Fruit fly (Drosophila melanogaster) whole organism, embryonic: Measurements from ENCODE around the gene Gdi.

Experiments used
- Ada2b ChIP-seq: fragments of 200-800 bp; sonication (Bioruptor generic); IDR thresholded peaks from 2 replicates; pipeline ENCODE4 v1.3.6; 2022; ENCODE audit warnings: missing biosample characterization, missing genetic modification characterization
- CG10274 ChIP-seq: fragments of 200-800 bp; sonication (Bioruptor generic); optimal IDR thresholded peaks from 3 replicates; lab custom pipeline; 2017; ENCODE audit warnings: missing biosample characterization, mild to moderate bottlenecking, missing genetic modification characterization
- CG10366 ChIP-seq: fragments of 200-800 bp; sonication (Bioruptor generic); IDR thresholded peaks from 2 replicates; pipeline ENCODE4 v1.3.6; 2022; ENCODE audit warnings: missing biosample characterization, missing genetic modification characterization
- CG11504 ChIP-seq: fragments of 200-800 bp; sonication (Bioruptor generic); optimal IDR thresholded peaks from 3 replicates; lab custom pipeline; 2019; ENCODE audit warnings: missing biosample characterization, mild to moderate bottlenecking, missing genetic modification characterization, moderate library complexity
- CG11695 ChIP-seq: fragments of 200-800 bp; sonication (Bioruptor generic); IDR thresholded peaks from 3 replicates; pipeline ENCODE4 v1.3.6; 2022; ENCODE audit warnings: missing biosample characterization, missing genetic modification characterization
- CG13624 ChIP-seq: fragments of 200-800 bp; sonication (Bioruptor generic); optimal IDR thresholded peaks from 2 replicates; lab custom pipeline; 2016; ENCODE audit warnings: missing biosample characterization, missing genetic modification characterization
- CG14441 ChIP-seq: fragments of 200-800 bp; sonication (Bioruptor generic); IDR thresholded peaks from 2 replicates; pipeline ENCODE4 v1.3.6; 2022; ENCODE audit warnings: missing biosample characterization, missing genetic modification characterization
- CG16815 ChIP-seq: fragments of 200-800 bp; sonication (Bioruptor generic); optimal IDR thresholded peaks from 3 replicates; lab custom pipeline; 2017; ENCODE audit warnings: missing biosample characterization, mild to moderate bottlenecking, missing genetic modification characterization
- CG17361 ChIP-seq: fragments of 200-800 bp; sonication (Bioruptor generic); IDR thresholded peaks from 3 replicates; pipeline ENCODE4 v1.3.6; 2022; ENCODE audit warnings: missing biosample characterization, missing genetic modification characterization
- CG18262 ChIP-seq: fragments of 200-800 bp; optimal IDR thresholded peaks from 3 replicates; lab custom pipeline; 2019; ENCODE audit warnings: missing biosample characterization, mild to moderate bottlenecking, missing genetic modification characterization, moderate library complexity
- CG2120 ChIP-seq: fragments of 200-800 bp; sonication (Bioruptor generic); optimal IDR thresholded peaks from 3 replicates; lab custom pipeline; 2016; ENCODE audit warnings: missing biosample characterization, missing genetic modification characterization
- CG2678 ChIP-seq: fragments of 200-800 bp; sonication (Bioruptor generic); optimal IDR thresholded peaks from 3 replicates; lab custom pipeline; 2019; ENCODE audit warnings: missing biosample characterization, mild to moderate bottlenecking, missing genetic modification characterization, moderate library complexity
- CG30403 ChIP-seq: fragments of 200-800 bp; sonication (Bioruptor generic); optimal IDR thresholded peaks from 3 replicates; lab custom pipeline; 2016; ENCODE audit warnings: missing biosample characterization, missing genetic modification characterization
- CG31224 ChIP-seq: fragments of 200-800 bp; sonication (Bioruptor generic); IDR thresholded peaks from 2 replicates; pipeline ENCODE4 v1.3.6; 2022; ENCODE audit warnings: missing biosample characterization, missing genetic modification characterization
- CG31441 ChIP-seq: fragments of 200-800 bp; sonication (Bioruptor generic); IDR thresholded peaks from 2 replicates; pipeline ENCODE4 v1.3.6; 2022; ENCODE audit warnings: missing biosample characterization, missing genetic modification characterization
- CG43689 ChIP-seq: fragments of 200-800 bp; sonication (Bioruptor generic); IDR thresholded peaks from 2 replicates; pipeline ENCODE4 v1.3.6; 2022; ENCODE audit warnings: missing biosample characterization, missing genetic modification characterization
- CG8089 ChIP-seq: fragments of 200-800 bp; sonication (Bioruptor generic); optimal IDR thresholded peaks from 3 replicates; lab custom pipeline; 2016; ENCODE audit warnings: missing biosample characterization, missing genetic modification characterization
- CG9437 ChIP-seq: fragments of 200-800 bp; sonication (Bioruptor generic); optimal IDR thresholded peaks from 2 replicates; lab custom pipeline; 2018; ENCODE audit warnings: missing biosample characterization, mild to moderate bottlenecking, missing genetic modification characterization
- CG9609 ChIP-seq: fragments of 200-800 bp; sonication (Bioruptor generic); optimal IDR thresholded peaks from 3 replicates; lab custom pipeline; 2016; ENCODE audit warnings: missing biosample characterization, missing genetic modification characterization
- CG9727 ChIP-seq: fragments of 200-800 bp; sonication (Bioruptor generic); optimal IDR thresholded peaks from 3 replicates; lab custom pipeline; 2017; ENCODE audit warnings: missing biosample characterization, mild to moderate bottlenecking, missing genetic modification characterization
- CoRest ChIP-seq: fragments of 200-800 bp; sonication (Bioruptor generic); optimal IDR thresholded peaks from 3 replicates; lab custom pipeline; 2018; ENCODE audit warnings: missing biosample characterization, mild to moderate bottlenecking, missing genetic modification characterization, moderate library complexity
- Dref ChIP-seq: fragments of 200-800 bp; sonication (Bioruptor generic); IDR thresholded peaks from 2 replicates; pipeline ENCODE4 v1.3.6; 2022; ENCODE audit warnings: missing biosample characterization, missing genetic modification characterization
- E2f2 ChIP-seq: fragments of 200-800 bp; sonication (Bioruptor generic); IDR thresholded peaks from 2 replicates; pipeline ENCODE4 v1.3.6; 2022; ENCODE audit warnings: missing biosample characterization, missing genetic modification characterization
- Kr ChIP-seq: fragments of 200-800 bp; sonication (Bioruptor generic); optimal IDR thresholded peaks from 2 replicates; lab custom pipeline; 2017; ENCODE audit warnings: missing biosample characterization, mild to moderate bottlenecking, missing genetic modification characterization
- MESR4 ChIP-seq: fragments of 200-800 bp; sonication (Bioruptor generic); optimal IDR thresholded peaks from 2 replicates; lab custom pipeline; 2018; ENCODE audit warnings: missing biosample characterization, mild to moderate bottlenecking, missing genetic modification characterization, moderate library complexity
- Med ChIP-seq: fragments of 200-800 bp; sonication (Bioruptor generic); peaks from one replicate; lab custom pipeline; 2016; ENCODE audit warnings: missing biosample characterization, missing genetic modification characterization, mild to moderate bottlenecking, inconsistent platforms, moderate library complexity
- Nf-YC ChIP-seq: fragments of 200-800 bp; optimal IDR thresholded peaks from 3 replicates; lab custom pipeline; 2019; ENCODE audit warnings: missing biosample characterization, mild to moderate bottlenecking, missing genetic modification characterization, moderate library complexity
- Pdp1 ChIP-seq, 2 experiments: fragments of 200-800 bp; sonication (Bioruptor generic); optimal IDR thresholded peaks; 3 replicates each; lab custom pipeline; 2016; ENCODE audit warnings: missing biosample characterization in 2 of 2, missing genetic modification characterization in 2 of 2, mild to moderate bottlenecking in 1 of 2, moderate library complexity in 1 of 2
- Scr ChIP-seq: fragments of 200-800 bp; sonication (Bioruptor generic); IDR thresholded peaks from 2 replicates; pipeline ENCODE4 v1.3.6; 2022; ENCODE audit warnings: missing biosample characterization, missing genetic modification characterization; ENCODE audit not compliant: partially characterized antibody
- al ChIP-seq: fragments of 200-800 bp; sonication (Bioruptor generic); IDR thresholded peaks from 2 replicates; pipeline ENCODE4 v1.3.6; 2022; ENCODE audit warnings: missing biosample characterization, missing genetic modification characterization
- bsh ChIP-seq, 2 experiments: fragments of 200-800 bp; sonication (Bioruptor generic); optimal IDR thresholded peaks; 2 replicates each; lab custom pipeline; 2017 to 2018; ENCODE audit warnings: mild to moderate bottlenecking in 2 of 2, missing biosample characterization in 2 of 2, missing genetic modification characterization in 2 of 2, moderate library complexity in 1 of 2
- chinmo ChIP-seq: fragments of 200-800 bp; sonication (Bioruptor generic); IDR thresholded peaks from 4 replicates; pipeline ENCODE4 v1.3.6; 2022; ENCODE audit warnings: missing biosample characterization, missing genetic modification characterization; ENCODE audit not compliant: partially characterized antibody
- crol ChIP-seq: fragments of 200-800 bp; sonication (Bioruptor generic); IDR thresholded peaks from 2 replicates; pipeline ENCODE4 v1.3.6; 2022; ENCODE audit warnings: missing biosample characterization, missing genetic modification characterization
- danr ChIP-seq: fragments of 200-800 bp; sonication (Bioruptor generic); IDR thresholded peaks from 2 replicates; pipeline ENCODE4 v1.3.6; 2022; ENCODE audit warnings: missing biosample characterization, missing genetic modification characterization
- dmrt99B ChIP-seq: fragments of 200-800 bp; sonication (Bioruptor generic); optimal IDR thresholded peaks from 2 replicates; lab custom pipeline; 2018; ENCODE audit warnings: missing biosample characterization, mild to moderate bottlenecking, missing genetic modification characterization, moderate library complexity
- emc ChIP-seq: fragments of 200-800 bp; sonication (Bioruptor generic); optimal IDR thresholded peaks from 2 replicates; lab custom pipeline; 2016; ENCODE audit warnings: missing biosample characterization, missing genetic modification characterization
- gem ChIP-seq: fragments of 200-800 bp; sonication (Bioruptor generic); optimal IDR thresholded peaks from 2 replicates; lab custom pipeline; 2019; ENCODE audit warnings: missing biosample characterization, mild to moderate bottlenecking, missing genetic modification characterization, moderate library complexity
- jumu ChIP-seq: fragments of 200-800 bp; sonication (Bioruptor generic); optimal IDR thresholded peaks from 3 replicates; lab custom pipeline; 2016; ENCODE audit warnings: missing biosample characterization, missing genetic modification characterization
- nerfin-1 ChIP-seq: fragments of 200-800 bp; sonication (Bioruptor generic); optimal IDR thresholded peaks from 3 replicates; lab custom pipeline; 2019; ENCODE audit warnings: missing biosample characterization, mild to moderate bottlenecking, missing genetic modification characterization, moderate library complexity
- nmo ChIP-seq: fragments of 200-800 bp; sonication (Bioruptor generic); optimal IDR thresholded peaks from 2 replicates; lab custom pipeline; 2018; ENCODE audit warnings: missing biosample characterization, mild to moderate bottlenecking, missing genetic modification characterization, moderate library complexity
- pb ChIP-seq: fragments of 200-800 bp; sonication (Bioruptor generic); optimal IDR thresholded peaks from 3 replicates; lab custom pipeline; 2016; ENCODE audit warnings: missing biosample characterization, missing genetic modification characterization
- prd ChIP-seq, 3 experiments: fragments of >200 bp in 2 of 3; fragments of 200-800 bp in 1 of 3; sonication (Bioruptor generic) in 1 of 3; optimal IDR thresholded peaks in 2 of 3; IDR thresholded peaks in 1 of 3; 2 replicates in 2 of 3; 3 replicates in 1 of 3; pipeline versions ENCODE4 v1.3.6 to Lab custom; 2017 to 2022; ENCODE audit warnings: missing biosample characterization in 1 of 3, missing genetic modification characterization in 1 of 3
- pum ChIP-seq: fragments of 200-800 bp; sonication (Bioruptor generic); optimal IDR thresholded peaks from 2 replicates; lab custom pipeline; 2016; ENCODE audit warnings: missing biosample characterization, missing genetic modification characterization
- row ChIP-seq: fragments of 200-800 bp; sonication (Bioruptor generic); IDR thresholded peaks from 3 replicates; pipeline ENCODE4 v1.3.6; 2022; ENCODE audit warnings: missing biosample characterization, missing genetic modification characterization
- sd ChIP-seq: fragments of 200-800 bp; sonication (Bioruptor generic); optimal IDR thresholded peaks from 3 replicates; lab custom pipeline; 2018; ENCODE audit warnings: missing biosample characterization, mild to moderate bottlenecking, missing genetic modification characterization, moderate library complexity
- tup ChIP-seq: fragments of 200-800 bp; sonication (Bioruptor generic); optimal IDR thresholded peaks from 2 replicates; lab custom pipeline; 2016; ENCODE audit warnings: missing biosample characterization, mild to moderate bottlenecking, missing genetic modification characterization, moderate library complexity
- zfh2 ChIP-seq: fragments of 200-800 bp; sonication (Bioruptor generic); optimal IDR thresholded peaks from 2 replicates; lab custom pipeline; 2016; ENCODE audit warnings: missing biosample characterization, missing genetic modification characterization

Gene Gdi

DNA sequence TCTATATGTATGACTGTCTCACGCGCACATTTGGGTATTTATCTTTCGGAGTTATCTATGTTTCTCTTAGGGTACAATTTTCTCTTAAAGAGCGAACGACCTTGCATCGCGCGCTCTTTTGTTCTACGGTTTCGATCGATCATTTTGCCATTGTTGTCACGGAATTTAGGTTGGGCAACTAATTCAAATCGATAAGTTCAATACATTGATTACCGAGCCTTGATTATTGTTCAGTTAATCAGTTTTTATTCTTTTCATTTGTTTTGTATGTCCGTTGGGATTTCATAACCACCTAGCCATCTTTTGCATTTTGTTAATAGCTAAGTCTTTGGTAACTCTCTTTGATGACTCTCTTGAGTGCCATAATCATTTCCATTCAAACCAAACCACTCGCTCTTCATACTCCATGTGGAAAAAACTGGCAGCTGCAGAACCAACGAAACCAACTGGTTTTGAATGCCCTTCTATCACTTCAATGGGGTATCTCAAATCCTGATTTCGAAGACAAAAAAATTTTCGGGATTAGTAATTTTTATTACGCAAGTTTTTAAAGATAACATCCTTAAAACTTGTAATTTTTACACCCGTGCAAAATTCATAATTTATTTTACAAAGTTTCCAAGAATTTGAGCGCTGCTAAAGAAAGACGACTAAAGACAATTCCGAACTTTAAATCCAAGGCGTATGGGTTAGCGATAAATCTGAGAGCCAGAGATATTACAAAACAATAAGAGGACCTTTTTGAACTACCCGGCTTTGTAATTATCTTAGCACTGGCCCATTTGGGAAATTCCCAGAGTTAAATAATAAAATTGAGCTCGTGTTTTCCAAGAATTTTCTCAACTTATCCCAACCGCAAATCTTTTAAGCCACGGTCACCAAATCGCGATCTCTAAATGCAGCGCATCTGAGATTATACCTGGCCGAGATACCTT, 46.1 kb downstream of the Gdi start (continued):
- TF ChIP-seq CG16815 (GFP tag; lab: Kevin White, UChicago): peak; percentile 30
- TF ChIP-seq CG13624 (GFP tag; lab: Kevin White, UChicago): no peak
- TF ChIP-seq al: peak; percentile 5; the same call in 1 of the 2 replicates
- TF ChIP-seq chinmo (GFP tag; lab: Robert Waterston, UW): peak; percentile 76; the same call in 2 of the 4 replicates
- TF ChIP-seq Pdp1 (GFP tag; optimal IDR thresholded peaks at IDR 0.05; lab: Kevin White, UChicago): peak in 1 of 2 experiments; percentile 60
- TF ChIP-seq pb: peak; percentile 9
- peak; percentile 87 for TF ChIP-seq sd
- TF ChIP-seq CG2678 (tag; lab: Kevin White, UChicago): peak; percentile 13
- TF ChIP-seq CG9437 (GFP tag; lab: Kevin White, UChicago): peak; percentile 40
- TF ChIP-seq zfh2 (GFP tag; lab: Kevin White, UChicago): peak; percentile 45
- peak; percentile 10 for TF ChIP-seq CG8089 (GFP tag; lab: Kevin White, UChicago)
- no peak for TF ChIP-seq Dref
- no peak for TF ChIP-seq Scr
- peak; percentile 2 for TF ChIP-seq nerfin-1
- TF ChIP-seq CoRest (tag; lab: Kevin White, UChicago): peak; percentile 19
- TF ChIP-seq CG9609 (GFP tag; lab: Kevin White, UChicago): peak; percentile 57
- no peak for TF ChIP-seq emc (GFP tag; lab: Kevin White, UChicago)
- peak; percentile 99 for TF ChIP-seq CG10274
- peak; percentile 4 for TF ChIP-seq jumu (GFP tag; lab: Kevin White, UChicago)
- TF ChIP-seq pum (GFP tag; lab: Kevin White, UChicago): peak; percentile 36
- peak; percentile 55 for TF ChIP-seq CG31224

DNA sequence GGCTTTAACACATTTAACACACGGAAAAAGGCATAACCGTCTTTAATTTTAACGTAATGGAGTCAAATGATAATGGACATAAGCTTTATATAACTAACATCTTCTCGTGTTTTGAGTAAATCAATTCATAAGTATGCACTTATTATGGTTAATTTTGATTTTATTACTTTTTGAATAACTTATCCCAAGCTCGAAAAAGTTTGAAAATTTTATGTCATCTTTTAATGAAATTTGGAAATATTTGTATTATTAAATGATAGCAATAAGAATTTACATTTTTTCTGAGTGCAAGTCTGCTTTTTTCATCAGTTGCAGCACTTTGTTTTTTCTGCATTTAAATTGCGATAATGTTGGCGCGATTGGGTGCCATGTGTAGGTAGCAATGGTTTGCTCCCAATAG, 46.9 kb downstream of the Gdi start:
- TF ChIP-seq E2f2 (GFP tag; lab: Robert Waterston, UW): peak; percentile 8; the same call in 1 of the 2 replicates
- TF ChIP-seq CG31441 (GFP tag; lab: Robert Waterston, UW): 0 out of 2 replicates have a peak, but pooled peaks have one; percentile 16
- no peak for TF ChIP-seq danr (GFP tag; lab: Robert Waterston, UW)
- TF ChIP-seq CG17361 (GFP tag; lab: Robert Waterston, UW): peak; percentile 20; the same call in 1 of the 3 replicates
- TF ChIP-seq bsh (GFP tag; optimal IDR thresholded peaks at IDR 0.05; lab: Kevin White, UChicago): peak in 1 of 2 experiments; percentile 45
- TF ChIP-seq crol: 0 out of 2 replicates have a peak, but pooled peaks have one; percentile 4
- TF ChIP-seq CG18262 (tag; lab: Kevin White, UChicago): peak; percentile 10
- peak; percentile 28 for TF ChIP-seq gem
- TF ChIP-seq CG10366 (GFP tag; lab: Robert Waterston, UW): peak; percentile 19; the same call in 1 of the 2 replicates
- TF ChIP-seq nmo (GFP tag; lab: Kevin White, UChicago): peak; percentile 12
- peak; percentile 6; the same call in 1 of the 2 replicates for TF ChIP-seq Ada2b
- TF ChIP-seq Nf-YC (tag; lab: Kevin White, UChicago): no peak
- TF ChIP-seq CG2120: no peak
- TF ChIP-seq CG9727: peak; percentile 3
- TF ChIP-seq CG2678 (tag; lab: Kevin White, UChicago): peak; percentile 18
- peak; percentile 29 for TF ChIP-seq dmrt99B
- no peak for TF ChIP-seq CG43689 (GFP tag; lab: Robert Waterston, UW)
- no peak for TF ChIP-seq tup (GFP tag; lab: Kevin White, UChicago)
- peak; percentile 25 for TF ChIP-seq CG9437 (GFP tag; lab: Kevin White, UChicago)
- no peak for TF ChIP-seq prd (optimal IDR thresholded peaks at IDR 0.05; lab: Kevin White, UChicago)
- TF ChIP-seq prd (GFP tag; IDR thresholded peaks at IDR 0.05; lab: Robert Waterston, UW): 0 out of 3 replicates have a peak, but pooled peaks have one; percentile 6
- peak; percentile 47 for TF ChIP-seq Med (GFP tag; lab: Kevin White, UChicago)
- 0 out of 3 replicates have a peak, but pooled peaks have one; percentile 25 for TF ChIP-seq CG11695 (GFP tag; lab: Robert Waterston, UW)
- TF ChIP-seq CG11504 (tag; lab: Kevin White, UChicago): peak; percentile 44
- no peak for TF ChIP-seq MESR4 (GFP tag; lab: Kevin White, UChicago)
- TF ChIP-seq CG30403 (GFP tag; lab: Kevin White, UChicago): peak; percentile 18
- 0 out of 3 replicates have a peak, but pooled peaks have one; percentile 24 for TF ChIP-seq row (GFP tag; lab: Robert Waterston, UW)
- TF ChIP-seq Kr: no peak
- TF ChIP-seq CG14441 (GFP tag; lab: Robert Waterston, UW): 0 out of 2 replicates have a peak, but pooled peaks have one; percentile 20
